Worm (Caenorhabditis elegans) whole organism, L4/young adult: ENCODE measurements around the gene Y38E10A.8.

Experiments used
- W03F9.2 ChIP-seq: fragments of 150-350 bp; optimal IDR thresholded peaks from 2 replicates; lab custom pipeline; 2014; ENCODE audit warnings: missing biosample characterization, missing genetic modification characterization
- dao-5 ChIP-seq: sonication (generic microtip); optimal IDR thresholded peaks from 2 replicates; lab custom pipeline; 2016; ENCODE audit warnings: missing genotype, missing genetic modification characterization, moderate library complexity, missing compliant biosample characterization
- him-1 ChIP-seq: sonication (generic microtip); optimal IDR thresholded peaks from 2 replicates; lab custom pipeline; 2016; ENCODE audit warnings: missing genotype, missing genetic modification reagents, missing genetic modification characterization, missing compliant biosample characterization

Y38E10A.8 gene

ce11 chrII:12606900-12607299 is at the start of gene Y38E10A.8:
TSS of gene Y38E10A.8 (plus strand) at chrII:12607200.
- no peak for TF ChIP-seq dao-5 (tag; lab: Kevin White, UChicago)
- no peak for TF ChIP-seq him-1 (tag; lab: Kevin White, UChicago)
- no peak for TF ChIP-seq W03F9.2 (tag; lab: Kevin White, UChicago)

- TF ChIP-seq him-1 (tag; lab: Kevin White, UChicago): no peak
- TF ChIP-seq W03F9.2 (tag; lab: Kevin White, UChicago): no peak
- TF ChIP-seq dao-5 (tag; lab: Kevin White, UChicago): no peak
Measured at ce11 chrII:12560210-12560609, 46.8 kb upstream of the Y38E10A.8 start, which contains the start of gene F49C5.12. TSS of gene F49C5.12 (minus strand) at chrII:12560310.

- TF ChIP-seq W03F9.2 (tag; lab: Kevin White, UChicago) (no peak), dao-5 (tag; lab: Kevin White, UChicago) (no peak), him-1 (tag; lab: Kevin White, UChicago) (no peak)
Measured at ce11 chrII:12565851-12566250, 41.1 kb upstream of the Y38E10A.8 start, which contains the start of gene F49C5.7. TSS of gene F49C5.7 (plus strand) at chrII:12566151.

ce11 chrII:12570523-12570922 is 36.5 kb upstream of the Y38E10A.8 start, which contains the start of gene Y38E10A.1:
TSS of gene Y38E10A.1 (minus strand) at chrII:12570623.
- TF ChIP-seq W03F9.2 (tag; lab: Kevin White, UChicago): no peak
- no peak for TF ChIP-seq dao-5 (tag; lab: Kevin White, UChicago)
- TF ChIP-seq him-1 (tag; lab: Kevin White, UChicago): no peak

- TF ChIP-seq dao-5 (tag; lab: Kevin White, UChicago): no peak
- no peak for TF ChIP-seq W03F9.2 (tag; lab: Kevin White, UChicago)
- TF ChIP-seq him-1 (tag; lab: Kevin White, UChicago): no peak
Measured at ce11 chrII:12572760-12573159, 34.2 kb upstream of the Y38E10A.8 start, which contains the start of gene Y38E10A.35. TSS of gene Y38E10A.35 (minus strand) at chrII:12572860.

- TF ChIP-seq dao-5 (tag; lab: Kevin White, UChicago) (no peak), W03F9.2 (tag; lab: Kevin White, UChicago) (no peak), him-1 (tag; lab: Kevin White, UChicago) (no peak)
Measured at ce11 chrII:12573541-12573940, 33.5 kb upstream of the Y38E10A.8 start, which contains the start of gene Y38E10A.2. TSS of gene Y38E10A.2 (minus strand) at chrII:12573641.

ce11 chrII:12574668-12575067 is 32.3 kb upstream of the Y38E10A.8 start, which contains the start of gene Y38E10A.3:
TSS of gene Y38E10A.3 (minus strand) at chrII:12574768.
- no peak for TF ChIP-seq W03F9.2 (tag; lab: Kevin White, UChicago)
- no peak for TF ChIP-seq dao-5 (tag; lab: Kevin White, UChicago)
- no peak for TF ChIP-seq him-1 (tag; lab: Kevin White, UChicago)

- no peak for TF ChIP-seq him-1 (tag; lab: Kevin White, UChicago)
- TF ChIP-seq dao-5 (tag; lab: Kevin White, UChicago): no peak
- no peak for TF ChIP-seq W03F9.2 (tag; lab: Kevin White, UChicago)
Measured at ce11 chrII:12577754-12578153, 29.2 kb upstream of the Y38E10A.8 start, which contains the start of gene clec-8. TSS of gene clec-8 (minus strand) at chrII:12578061.

- TF ChIP-seq him-1 (tag; lab: Kevin White, UChicago) (no peak), dao-5 (tag; lab: Kevin White, UChicago) (no peak), W03F9.2 (tag; lab: Kevin White, UChicago) (no peak)
Measured at ce11 chrII:12580952-12581351, 26.0 kb upstream of the Y38E10A.8 start, which contains the start of gene clec-4. TSS of gene clec-4 (minus strand) at chrII:12581113.

- TF ChIP-seq W03F9.2 (tag; lab: Kevin White, UChicago) (no peak), him-1 (tag; lab: Kevin White, UChicago) (no peak), dao-5 (tag; lab: Kevin White, UChicago) (no peak)
Measured at ce11 chrII:12603667-12604621, 3.1 kb upstream of the Y38E10A.8 start, which contains the start of the genes ceh-100 and lips-15. TSS of gene ceh-100 (minus strand) at chrII:12603680. TSS of gene lips-15 (plus strand) at chrII:12604386.

- TF ChIP-seq him-1 (tag; lab: Kevin White, UChicago) (no peak), W03F9.2 (tag; lab: Kevin White, UChicago) (no peak), dao-5 (tag; lab: Kevin White, UChicago) (no peak)
Measured at ce11 chrII:12606108-12606507, 892 bp upstream of the Y38E10A.8 start.

ce11 chrII:12608653-12609052 is 1.7 kb downstream of the Y38E10A.8 start, which contains the start of gene Y38E10A.9:
TSS of gene Y38E10A.9 (plus strand) at chrII:12608953.
- TF ChIP-seq him-1 (tag; lab: Kevin White, UChicago) (no peak), dao-5 (tag; lab: Kevin White, UChicago) (no peak), W03F9.2 (tag; lab: Kevin White, UChicago) (no peak)

ce11 chrII:12612218-12612617 is 5.2 kb downstream of the Y38E10A.8 start, which contains the start of gene nspe-4:
TSS of gene nspe-4 (plus strand) at chrII:12612518.
- TF ChIP-seq him-1 (tag; lab: Kevin White, UChicago) (no peak), W03F9.2 (tag; lab: Kevin White, UChicago) (no peak), dao-5 (tag; lab: Kevin White, UChicago) (no peak)
